Fruit fly (Drosophila melanogaster) whole organism, embryonic: ENCODE results near the gene Or85a.
A peak's percentile ranks its signal among the peaks of the same experiment; 100 is the strongest.

Experiments used
- Antp ChIP-seq: fragments of 200-800 bp; sonication (Bioruptor generic); optimal IDR thresholded peaks from 3 replicates; lab custom pipeline; 2016; ENCODE audit warnings: missing biosample characterization, missing genetic modification characterization
- Atf-2 ChIP-seq: fragments of 200-800 bp; sonication (Bioruptor generic); optimal IDR thresholded peaks from 2 replicates; lab custom pipeline; 2016; ENCODE audit warnings: missing biosample characterization, missing genetic modification characterization
- CG10654 ChIP-seq: fragments of 200-800 bp; sonication (Bioruptor generic); optimal IDR thresholded peaks from 2 replicates; lab custom pipeline; 2016; ENCODE audit warnings: missing biosample characterization, missing genetic modification characterization
- CG12659 ChIP-seq: fragments of 200-800 bp; sonication (Bioruptor generic); optimal IDR thresholded peaks from 3 replicates; lab custom pipeline; 2017; ENCODE audit warnings: mild to moderate bottlenecking, missing biosample characterization, missing genetic modification reagents, missing genetic modification characterization
- CG14441 ChIP-seq: fragments of 200-800 bp; sonication (Bioruptor generic); IDR thresholded peaks from 2 replicates; pipeline ENCODE4 v1.3.6; 2022; ENCODE audit warnings: missing biosample characterization, missing genetic modification characterization
- CG1529 ChIP-seq: fragments of 200-800 bp; sonication (Bioruptor generic); optimal IDR thresholded peaks from 3 replicates; lab custom pipeline; 2018; ENCODE audit warnings: missing biosample characterization, missing genetic modification characterization
- CG15696 ChIP-seq: fragments of 200-800 bp; sonication (Bioruptor generic); optimal IDR thresholded peaks from 2 replicates; lab custom pipeline; 2019; ENCODE audit warnings: missing biosample characterization, mild to moderate bottlenecking, missing genetic modification characterization, moderate library complexity
- CG1602 ChIP-seq: fragments of 200-800 bp; sonication (Bioruptor generic); optimal IDR thresholded peaks from 3 replicates; lab custom pipeline; 2016; ENCODE audit warnings: missing biosample characterization, missing genetic modification characterization
- CG16863 ChIP-seq: fragments of 200-800 bp; sonication (Bioruptor generic); optimal IDR thresholded peaks from 3 replicates; lab custom pipeline; 2016; ENCODE audit warnings: missing biosample characterization, missing genetic modification characterization
- CG17359 ChIP-seq: fragments of 200-800 bp; sonication (Bioruptor generic); optimal IDR thresholded peaks from 3 replicates; lab custom pipeline; 2018; ENCODE audit warnings: missing biosample characterization, mild to moderate bottlenecking, missing genetic modification characterization, moderate library complexity
- CG17612 ChIP-seq: fragments of 200-800 bp; sonication (Bioruptor generic); IDR thresholded peaks from 2 replicates; pipeline ENCODE4 v1.3.6; 2022; ENCODE audit warnings: missing biosample characterization, missing genetic modification characterization
- CG17802 ChIP-seq: fragments of 200-800 bp; sonication (Bioruptor generic); optimal IDR thresholded peaks from 2 replicates; lab custom pipeline; 2018; ENCODE audit warnings: missing biosample characterization, mild to moderate bottlenecking, missing genetic modification characterization, moderate library complexity
- CG2875 ChIP-seq: fragments of 200-800 bp; sonication (Bioruptor generic); optimal IDR thresholded peaks from 2 replicates; lab custom pipeline; 2017; ENCODE audit warnings: missing biosample characterization, mild to moderate bottlenecking, missing genetic modification characterization, missing genetic modification reagents
- CG30020 ChIP-seq: fragments of 200-800 bp; optimal IDR thresholded peaks from 2 replicates; lab custom pipeline; 2019; ENCODE audit warnings: missing biosample characterization, mild to moderate bottlenecking, missing genetic modification characterization, moderate library complexity
- CG3847 ChIP-seq: fragments of 200-800 bp; sonication (Bioruptor generic); IDR thresholded peaks from 2 replicates; pipeline ENCODE4 v1.3.6; 2022; ENCODE audit warnings: missing biosample characterization, missing genetic modification characterization
- CG4404 ChIP-seq: fragments of 200-800 bp; sonication (Bioruptor generic); IDR thresholded peaks from 2 replicates; pipeline ENCODE4 v1.3.6; 2022; ENCODE audit warnings: missing biosample characterization, missing genetic modification characterization
- CG4820 ChIP-seq: fragments of 200-800 bp; sonication (Bioruptor generic); optimal IDR thresholded peaks from 3 replicates; lab custom pipeline; 2016; ENCODE audit warnings: missing biosample characterization, missing genetic modification characterization
- CG6175 ChIP-seq: fragments of 200-800 bp; sonication (Bioruptor generic); IDR thresholded peaks from 3 replicates; pipeline ENCODE4 v1.3.6; 2022; ENCODE audit warnings: missing biosample characterization, missing genetic modification characterization
- CG7839 ChIP-seq: fragments of 200-800 bp; sonication (Bioruptor generic); optimal IDR thresholded peaks from 3 replicates; lab custom pipeline; 2018; ENCODE audit warnings: missing biosample characterization, mild to moderate bottlenecking, missing genetic modification characterization, moderate library complexity
- CG9797 ChIP-seq: fragments of 200-800 bp; sonication (Bioruptor generic); optimal IDR thresholded peaks from 3 replicates; lab custom pipeline; 2018; ENCODE audit warnings: missing biosample characterization, mild to moderate bottlenecking, missing genetic modification characterization
- CG9817 ChIP-seq: fragments of 200-800 bp; sonication (Bioruptor generic); optimal IDR thresholded peaks from 2 replicates; lab custom pipeline; 2018; ENCODE audit warnings: missing biosample characterization, mild to moderate bottlenecking, missing genetic modification characterization, moderate library complexity
- Ets97D ChIP-seq: fragments of 200-800 bp; sonication (Bioruptor generic); optimal IDR thresholded peaks from 3 replicates; lab custom pipeline; 2016; ENCODE audit warnings: missing biosample characterization, missing genetic modification characterization
- Kr ChIP-seq: fragments of 200-800 bp; sonication (Bioruptor generic); optimal IDR thresholded peaks from 2 replicates; lab custom pipeline; 2017; ENCODE audit warnings: missing biosample characterization, mild to moderate bottlenecking, missing genetic modification characterization
- MBD-R2 ChIP-seq: fragments of 200-800 bp; sonication (Bioruptor generic); IDR thresholded peaks from 2 replicates; pipeline ENCODE4 v1.3.6; 2022; ENCODE audit warnings: missing biosample characterization, missing genetic modification characterization
- Sox102F ChIP-seq: fragments of 200-800 bp; sonication (Bioruptor generic); optimal IDR thresholded peaks from 2 replicates; lab custom pipeline; 2018; ENCODE audit warnings: missing biosample characterization, mild to moderate bottlenecking, missing genetic modification characterization, moderate library complexity
- Trl ChIP-seq, 3 experiments: fragments of >200 bp in 2 of 3; fragments of 200-800 bp in 1 of 3; sonication (Bioruptor generic) in 1 of 3; optimal IDR thresholded peaks; 2 replicates in 1 of 3; 3 replicates in 2 of 3; lab custom pipeline; 2016 to 2017; ENCODE audit warnings: missing biosample characterization in 1 of 3, missing genetic modification characterization in 1 of 3
- Vsx1 ChIP-seq: fragments of 200-800 bp; sonication (Bioruptor generic); optimal IDR thresholded peaks from 2 replicates; lab custom pipeline; 2017; ENCODE audit warnings: missing biosample characterization, mild to moderate bottlenecking, missing genetic modification characterization, missing genetic modification reagents
- YL-1 ChIP-seq: fragments of 200-800 bp; sonication (Bioruptor generic); optimal IDR thresholded peaks from 3 replicates; lab custom pipeline; 2017; ENCODE audit warnings: missing biosample characterization, mild to moderate bottlenecking, missing genetic modification characterization
- al ChIP-seq: fragments of 200-800 bp; sonication (Bioruptor generic); IDR thresholded peaks from 2 replicates; pipeline ENCODE4 v1.3.6; 2022; ENCODE audit warnings: missing biosample characterization, missing genetic modification characterization
- ara ChIP-seq: fragments of 200-800 bp; sonication (Bioruptor generic); IDR thresholded peaks from 2 replicates; pipeline ENCODE4 v1.3.6; 2022; ENCODE audit warnings: missing biosample characterization, missing genetic modification characterization
- bbx ChIP-seq: fragments of 200-800 bp; sonication (Bioruptor generic); IDR thresholded peaks from 2 replicates; pipeline ENCODE4 v1.3.6; 2022; ENCODE audit warnings: missing biosample characterization, missing genetic modification characterization; ENCODE audit not compliant: partially characterized antibody
- cad ChIP-seq: fragments of >200 bp; optimal IDR thresholded peaks from 2 replicates; lab custom pipeline; 2017; ENCODE audit warnings: missing biosample characterization, missing genetic modification characterization
- crp ChIP-seq, 2 experiments: fragments of 200-800 bp; sonication (Bioruptor generic); optimal IDR thresholded peaks; 2 replicates in 1 of 2; 3 replicates in 1 of 2; lab custom pipeline; 2017; ENCODE audit warnings: missing biosample characterization in 2 of 2, missing genetic modification characterization in 2 of 2, mild to moderate bottlenecking in 1 of 2, moderate library complexity in 1 of 2
- ftz-f1 ChIP-seq: fragments of 200-800 bp; sonication (Bioruptor generic); optimal IDR thresholded peaks from 2 replicates; lab custom pipeline; 2016; ENCODE audit warnings: missing biosample characterization, missing genetic modification characterization
- jumu ChIP-seq: fragments of 200-800 bp; sonication (Bioruptor generic); optimal IDR thresholded peaks from 3 replicates; lab custom pipeline; 2016; ENCODE audit warnings: missing biosample characterization, missing genetic modification characterization
- kni ChIP-seq: fragments of 200-800 bp; sonication (Bioruptor generic); optimal IDR thresholded peaks from 3 replicates; lab custom pipeline; 2017; ENCODE audit warnings: mild to moderate bottlenecking, missing biosample characterization, missing genetic modification reagents, missing genetic modification characterization
- lola ChIP-seq, 3 experiments: fragments of >200 bp in 2 of 3; fragments of 200-800 bp in 1 of 3; sonication (Bioruptor generic) in 1 of 3; optimal IDR thresholded peaks; 2 replicates each; lab custom pipeline; 2017 to 2019; ENCODE audit warnings: missing biosample characterization in 3 of 3, missing genetic modification characterization in 3 of 3, mild to moderate bottlenecking in 1 of 3, moderate library complexity in 1 of 3
- mam ChIP-seq: fragments of 200-800 bp; sonication (Bioruptor generic); optimal IDR thresholded peaks from 3 replicates; lab custom pipeline; 2016; ENCODE audit warnings: missing biosample characterization, missing genetic modification characterization
- prd ChIP-seq, 3 experiments: fragments of >200 bp in 2 of 3; fragments of 200-800 bp in 1 of 3; sonication (Bioruptor generic) in 1 of 3; optimal IDR thresholded peaks in 2 of 3; IDR thresholded peaks in 1 of 3; 2 replicates in 2 of 3; 3 replicates in 1 of 3; pipeline versions ENCODE4 v1.3.6 to Lab custom; 2017 to 2022; ENCODE audit warnings: missing biosample characterization in 1 of 3, missing genetic modification characterization in 1 of 3
- pzg ChIP-seq: fragments of 200-800 bp; sonication (Bioruptor generic); optimal IDR thresholded peaks from 3 replicates; lab custom pipeline; 2018; ENCODE audit warnings: missing biosample characterization, mild to moderate bottlenecking, missing genetic modification characterization, moderate library complexity
- rib ChIP-seq: fragments of 200-800 bp; sonication (Bioruptor generic); IDR thresholded peaks from 2 replicates; pipeline ENCODE4 v1.3.6; 2022; ENCODE audit warnings: missing biosample characterization, missing genetic modification characterization
- row ChIP-seq: fragments of 200-800 bp; sonication (Bioruptor generic); IDR thresholded peaks from 3 replicates; pipeline ENCODE4 v1.3.6; 2022; ENCODE audit warnings: missing biosample characterization, missing genetic modification characterization
- run ChIP-seq: fragments of 200-800 bp; sonication (Bioruptor generic); optimal IDR thresholded peaks from 3 replicates; lab custom pipeline; 2018; ENCODE audit warnings: missing biosample characterization, mild to moderate bottlenecking, missing genetic modification characterization
- salm ChIP-seq: fragments of 200-800 bp; sonication (Bioruptor generic); optimal IDR thresholded peaks from 2 replicates; lab custom pipeline; 2018; ENCODE audit warnings: missing biosample characterization, mild to moderate bottlenecking, missing genetic modification characterization
- sens ChIP-seq: fragments of 200-800 bp; sonication (Bioruptor generic); peaks from one replicate; lab custom pipeline; 2016; ENCODE audit warnings: missing biosample characterization, missing genetic modification characterization
- sima ChIP-seq: fragments of 200-800 bp; sonication (Bioruptor generic); optimal IDR thresholded peaks from 2 replicates; lab custom pipeline; 2016; ENCODE audit warnings: missing biosample characterization, missing genetic modification characterization
- sob ChIP-seq: fragments of 200-800 bp; sonication (Bioruptor generic); IDR thresholded peaks from 2 replicates; pipeline ENCODE4 v1.3.6; 2022; ENCODE audit warnings: missing biosample characterization, missing genetic modification characterization
- tna ChIP-seq: fragments of 200-800 bp; sonication (Bioruptor generic); IDR thresholded peaks from 2 replicates; pipeline ENCODE4 v1.3.6; 2022; ENCODE audit warnings: missing biosample characterization, missing genetic modification characterization; ENCODE audit not compliant: partially characterized antibody
- usp ChIP-seq: fragments of >200 bp; optimal IDR thresholded peaks from 2 replicates; lab custom pipeline; 2017; ENCODE audit warnings: missing biosample characterization, missing genetic modification characterization

Or85a gene

DNA sequence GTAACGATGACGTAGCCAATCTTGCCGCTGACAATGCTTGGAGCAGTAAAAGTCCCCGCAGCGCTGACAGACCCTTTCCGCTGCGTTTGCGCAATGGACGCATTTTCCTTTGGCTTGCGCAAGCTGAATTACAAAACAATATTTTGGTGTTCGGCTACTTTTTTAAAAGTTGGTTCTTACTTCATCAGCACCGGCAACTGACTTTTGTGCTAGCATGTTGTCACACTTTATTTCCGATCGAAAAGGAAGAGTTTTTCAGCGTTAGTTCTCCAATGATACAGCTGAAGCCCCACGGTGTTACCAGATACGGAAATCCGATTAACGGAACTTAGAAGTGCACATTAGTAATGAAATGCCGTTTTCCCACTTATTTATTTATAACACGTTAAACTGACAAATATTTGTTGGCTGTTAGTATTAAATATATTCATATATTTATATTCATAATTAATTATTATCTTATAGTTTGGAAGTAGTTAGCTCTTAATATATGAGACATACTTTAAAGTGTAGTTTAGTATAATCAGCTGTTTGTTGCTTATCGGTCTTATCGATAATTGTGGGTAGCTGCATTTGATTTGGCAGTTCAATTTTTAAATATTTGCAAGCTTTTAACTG is 40.8 kb downstream of the Or85a start, which contains the start of the genes Veneno and CG7963 (continued):
- TF ChIP-seq Antp (GFP tag; lab: Kevin White, UChicago) = no peak
- TF ChIP-seq CG1602 = peak; percentile 20
- no peak for TF ChIP-seq Vsx1 (GFP tag; lab: Kevin White, UChicago)
- TF ChIP-seq CG7839 = peak; percentile 57
- TF ChIP-seq salm (tag; lab: Kevin White, UChicago) = no peak
- TF ChIP-seq MBD-R2 (GFP tag; lab: Robert Waterston, UW) = peak; percentile 60
- TF ChIP-seq usp (GFP tag; lab: Kevin White, UChicago) = no peak
- no peak for TF ChIP-seq CG16863
- TF ChIP-seq Trl (optimal IDR thresholded peaks at IDR 0.05; lab: Kevin White, UChicago) = no peak
- no peak for TF ChIP-seq Trl (GFP tag; optimal IDR thresholded peaks at IDR 0.05; lab: Kevin White, UChicago)
- no peak for TF ChIP-seq jumu
- TF ChIP-seq CG17359 (tag; lab: Kevin White, UChicago) = no peak
- TF ChIP-seq YL-1 (GFP tag; lab: Kevin White, UChicago) = peak; percentile 20
- peak; percentile 47 for TF ChIP-seq Sox102F (GFP tag; lab: Kevin White, UChicago)
- TF ChIP-seq mam (GFP tag; lab: Kevin White, UChicago) = no peak
- no peak for TF ChIP-seq CG2875 (GFP tag; lab: Kevin White, UChicago)
- TF ChIP-seq sima (GFP tag; lab: Kevin White, UChicago) = no peak
- no peak for TF ChIP-seq prd (optimal IDR thresholded peaks at IDR 0.05; lab: Kevin White, UChicago)
- TF ChIP-seq prd (GFP tag; IDR thresholded peaks at IDR 0.05; lab: Robert Waterston, UW) = peak; percentile 26; the same call in 1 of the 3 replicates
- TF ChIP-seq CG17802 = peak; percentile 73
- TF ChIP-seq cad = no peak
- no peak for TF ChIP-seq run (tag; lab: Kevin White, UChicago)
- TF ChIP-seq CG15696 (tag; lab: Kevin White, UChicago) = peak; percentile 20
- TF ChIP-seq CG3847 = peak; percentile 39; the same call in 1 of the 2 replicates
- TF ChIP-seq CG14441 = no peak
- no peak for TF ChIP-seq CG6175 (GFP tag; lab: Robert Waterston, UW)
- TF ChIP-seq Ets97D (GFP tag; lab: Kevin White, UChicago) = peak; percentile 27
- TF ChIP-seq CG9817 (tag; lab: Kevin White, UChicago) = peak; percentile 19
- no peak for TF ChIP-seq sens (GFP tag; lab: Kevin White, UChicago)
- TF ChIP-seq rib (GFP tag; lab: Robert Waterston, UW) = no peak
- peak; percentile 4 for TF ChIP-seq CG10654
- TF ChIP-seq row (GFP tag; lab: Robert Waterston, UW) = peak; percentile 72
- peak in 2 of 3 experiments; percentile 19 to 79 for TF ChIP-seq lola (GFP tag; optimal IDR thresholded peaks at IDR 0.05; lab: Kevin White, UChicago)
- no peak for TF ChIP-seq al
- TF ChIP-seq crp (GFP tag; optimal IDR thresholded peaks at IDR 0.05; lab: Kevin White, UChicago) = peak; percentile 25 to 87
- no peak for TF ChIP-seq tna (GFP tag; lab: Robert Waterston, UW)
- no peak for TF ChIP-seq CG4404 (GFP tag; lab: Robert Waterston, UW)
- peak; percentile 29; the same call in 1 of the 2 replicates for TF ChIP-seq bbx
- peak; percentile 18 for TF ChIP-seq CG4820 (GFP tag; lab: Kevin White, UChicago)
- no peak for TF ChIP-seq ara (GFP tag; lab: Robert Waterston, UW)
- peak; percentile 99 for TF ChIP-seq CG1529
- TF ChIP-seq ftz-f1 = no peak
- 0 out of 2 replicates have a peak, but pooled peaks have one; percentile 35 for TF ChIP-seq sob
- no peak for TF ChIP-seq CG17612 (GFP tag; lab: Robert Waterston, UW)
- no peak for TF ChIP-seq Kr (GFP tag; lab: Kevin White, UChicago)
- peak; percentile 93 for TF ChIP-seq CG30020
- no peak for TF ChIP-seq Atf-2 (GFP tag; lab: Kevin White, UChicago)
- peak; percentile 60 for TF ChIP-seq pzg (GFP tag; lab: Kevin White, UChicago)
- TF ChIP-seq CG9797 (GFP tag; lab: Kevin White, UChicago) = peak; percentile 65
- TF ChIP-seq kni (GFP tag; lab: Kevin White, UChicago) = no peak
- TF ChIP-seq CG12659 (GFP tag; lab: Kevin White, UChicago) = peak; percentile 47
